Worm (Caenorhabditis elegans) whole organism, L1 larva: ENCODE data around the gene Y22D7AL.11.

Source experiments
- elt-2 ChIP-seq: sonication (generic microtip); optimal IDR thresholded peaks from 2 replicates; lab custom pipeline; 2016; ENCODE audit warnings: missing genetic modification characterization, mild to moderate bottlenecking, inconsistent platforms, missing compliant biosample characterization, missing genetic modification reagents
- fos-1 ChIP-seq: fragments of 150-350 bp; optimal IDR thresholded peaks from 2 replicates; lab custom pipeline; 2014; ENCODE audit warnings: missing biosample characterization, missing genetic modification characterization
- mdl-1 ChIP-seq, 2 experiments: fragments of 150-350 bp; optimal IDR thresholded peaks; 2 replicates each; lab custom pipeline; 2014 to 2017; ENCODE audit warnings: missing biosample characterization in 2 of 2, missing genetic modification characterization in 2 of 2, inconsistent platforms in 1 of 2
- sptf-1 ChIP-seq: fragments of 150-350 bp; optimal IDR thresholded peaks from 2 replicates; lab custom pipeline; 2014; ENCODE audit warnings: missing biosample characterization, missing genetic modification characterization

ce11 chrIII:1607659-1608058, 26.5 kb downstream of the Y22D7AL.11 start:
- TF ChIP-seq sptf-1: no peak
- no peak for TF ChIP-seq mdl-1 (tag; optimal IDR thresholded peaks at IDR 0.05; lab: Kevin White, UChicago)
- no peak for TF ChIP-seq fos-1 (tag; lab: Kevin White, UChicago)
- no peak for TF ChIP-seq elt-2 (tag; lab: Kevin White, UChicago)
